Fruit fly (Drosophila melanogaster): ENCODE measurements around the gene Lip1.

DNA sequence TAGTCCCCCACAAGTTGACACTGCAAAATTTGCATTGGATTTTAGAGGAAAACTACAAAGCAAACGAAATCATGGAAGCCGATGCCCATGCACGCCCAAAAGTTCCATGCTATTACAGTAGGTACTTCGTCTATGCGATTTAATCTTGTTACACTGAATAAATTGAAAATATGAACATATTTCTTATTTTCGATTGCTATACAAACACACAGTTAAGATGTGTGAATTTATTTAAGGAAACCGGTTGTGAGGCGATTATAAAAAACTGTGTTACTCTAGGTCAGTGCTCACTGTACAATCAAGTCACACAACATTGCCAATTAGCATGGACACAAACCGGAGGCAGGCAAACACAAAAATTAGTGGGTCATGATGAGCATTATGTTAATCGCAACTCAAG, 35.7 kb downstream of the Lip1 start:
- TF ChIP-seq bcd (GFP tag; optimal IDR thresholded peaks at IDR 0.05), result peak; percentile 77
- TF ChIP-seq abd-A (tag; optimal IDR thresholded peaks at IDR 0.05), result no peak
- peak; percentile 77 for TF ChIP-seq NfI (GFP tag; optimal IDR thresholded peaks at IDR 0.05)
